Worm (Caenorhabditis elegans) whole organism, L4/young adult: ENCODE data around the gene F53F8.6.

Source experiments
- dao-5 ChIP-seq: sonication (generic microtip); optimal IDR thresholded peaks from 2 replicates; lab custom pipeline; 2016; ENCODE audit warnings: missing genotype, missing genetic modification characterization, moderate library complexity, missing compliant biosample characterization
- him-1 ChIP-seq: sonication (generic microtip); optimal IDR thresholded peaks from 2 replicates; lab custom pipeline; 2016; ENCODE audit warnings: missing genotype, missing genetic modification reagents, missing genetic modification characterization, missing compliant biosample characterization

DNA sequence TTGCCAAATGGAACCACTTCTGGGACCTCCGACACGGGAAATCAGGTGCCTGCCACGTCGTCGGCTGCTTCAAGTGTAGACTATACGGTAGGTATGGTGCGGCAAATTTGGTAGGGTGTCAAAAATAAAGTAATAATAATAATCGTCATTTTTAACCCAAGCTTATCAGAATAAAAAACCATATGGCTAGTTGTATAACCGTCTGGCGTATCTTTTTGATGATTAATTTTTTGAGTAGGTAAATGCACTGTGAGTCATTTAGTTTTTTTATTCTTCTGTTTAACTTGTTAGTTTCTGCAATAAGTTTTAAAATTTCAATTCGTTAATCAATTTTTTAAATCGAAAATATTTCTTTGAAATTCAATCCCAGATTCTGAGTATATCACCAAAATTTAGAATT lies 51.5 kb downstream of the F53F8.6 start:
- TF ChIP-seq him-1 (tag; lab: Kevin White, UChicago) (no peak), dao-5 (tag; lab: Kevin White, UChicago) (no peak)
